Worm (Caenorhabditis elegans) whole organism, L1 larva: ENCODE data around the gene F59A1.6.
A peak's percentile ranks its signal among the peaks of the same experiment; 100 is the strongest.

Source experiments
- C16A3.4 ChIP-seq: fragments of 150-350 bp; optimal IDR thresholded peaks from 2 replicates; lab custom pipeline; 2014; ENCODE audit warnings: missing biosample characterization, missing genetic modification characterization
- Y116A8C.19 ChIP-seq: sonication (generic microtip); optimal IDR thresholded peaks from 2 replicates; lab custom pipeline; 2016; ENCODE audit warnings: missing compliant biosample characterization, missing genetic modification characterization, borderline replicate concordance
- aha-1 ChIP-seq: fragments of 150-350 bp; optimal IDR thresholded peaks from 2 replicates; lab custom pipeline; 2014; ENCODE audit warnings: missing biosample characterization, missing genetic modification characterization
- alr-1 ChIP-seq: fragments of 200-800 bp; sonication (Bioruptor generic); optimal IDR thresholded peaks from 2 replicates; lab custom pipeline; 2018; ENCODE audit warnings: borderline replicate concordance, mild to moderate bottlenecking, missing genetic modification characterization, missing compliant biosample characterization
- blmp-1 ChIP-seq: fragments of 150-350 bp; optimal IDR thresholded peaks from 2 replicates; lab custom pipeline; 2014; ENCODE audit warnings: missing biosample characterization, missing genetic modification characterization
- ceh-63 ChIP-seq: fragments of 200-800 bp; sonication (Bioruptor generic); optimal IDR thresholded peaks from 2 replicates; lab custom pipeline; 2018; ENCODE audit warnings: mild to moderate bottlenecking, missing genetic modification characterization, missing compliant biosample characterization
- ceh-8 ChIP-seq: fragments of 200-800 bp; sonication (Bioruptor generic); optimal IDR thresholded peaks from 2 replicates; lab custom pipeline; 2018; ENCODE audit warnings: mild to moderate bottlenecking, missing genetic modification characterization, moderate library complexity, missing compliant biosample characterization
- ceh-90 ChIP-seq: sonication (generic microtip); optimal IDR thresholded peaks from 2 replicates; lab custom pipeline; 2016; ENCODE audit warnings: missing genetic modification characterization, missing compliant biosample characterization
- ces-1 ChIP-seq: fragments of 150-350 bp; optimal IDR thresholded peaks from 2 replicates; lab custom pipeline; 2014; ENCODE audit warnings: missing biosample characterization, missing genetic modification reagents, missing genetic modification characterization
- dpl-1 ChIP-seq, 3 experiments: fragments of 150-350 bp in 2 of 3; sonication (generic microtip) in 1 of 3; optimal IDR thresholded peaks; 2 replicates each; lab custom pipeline; 2014 to 2017; ENCODE audit warnings: missing biosample characterization in 3 of 3, missing genetic modification characterization in 3 of 3, missing genetic modification reagents in 3 of 3
- dsc-1 ChIP-seq: sonication (generic microtip); optimal IDR thresholded peaks from 2 replicates; lab custom pipeline; 2016; ENCODE audit warnings: mild to moderate bottlenecking, missing genetic modification characterization, missing compliant biosample characterization
- egl-27 ChIP-seq, 2 experiments: fragments of 150-350 bp in 1 of 2; sonication (generic microtip); optimal IDR thresholded peaks; 3 replicates each; lab custom pipeline; 2017 to 2018; ENCODE audit warnings: missing biosample characterization in 2 of 2, missing genetic modification characterization in 2 of 2, missing genetic modification reagents in 2 of 2
- elt-2 ChIP-seq: sonication (generic microtip); optimal IDR thresholded peaks from 2 replicates; lab custom pipeline; 2016; ENCODE audit warnings: missing genetic modification characterization, mild to moderate bottlenecking, inconsistent platforms, missing compliant biosample characterization, missing genetic modification reagents
- elt-3 ChIP-seq, 6 experiments: fragments of 150-350 bp in 1 of 6; sonication (generic microtip); optimal IDR thresholded peaks; 2 replicates each; lab custom pipeline; 2017 to 2018; ENCODE audit warnings: missing biosample characterization in 6 of 6, missing genetic modification characterization in 6 of 6, inconsistent platforms in 1 of 6
- fkh-10 ChIP-seq: sonication (generic microtip); optimal IDR thresholded peaks from 2 replicates; lab custom pipeline; 2017; ENCODE audit warnings: missing biosample characterization, missing genetic modification reagents, missing genetic modification characterization
- fkh-4 ChIP-seq: sonication (generic microtip); optimal IDR thresholded peaks from 2 replicates; lab custom pipeline; 2016; ENCODE audit warnings: missing compliant biosample characterization, missing genetic modification characterization, borderline replicate concordance
- fkh-8 ChIP-seq: sonication (generic microtip); optimal IDR thresholded peaks from 2 replicates; lab custom pipeline; 2016; ENCODE audit warnings: mild to moderate bottlenecking, missing genetic modification characterization, missing compliant biosample characterization
- fos-1 ChIP-seq: fragments of 150-350 bp; optimal IDR thresholded peaks from 2 replicates; lab custom pipeline; 2014; ENCODE audit warnings: missing biosample characterization, missing genetic modification characterization
- grh-1 ChIP-seq: fragments of 200-800 bp; sonication (Bioruptor generic); IDR thresholded peaks from 2 replicates; pipeline ENCODE4 v1.3.6; 2022; ENCODE audit warnings: missing genetic modification reagents, missing genetic modification characterization, missing compliant biosample characterization
- hlh-17 ChIP-seq: fragments of 200-800 bp; sonication (Bioruptor generic); optimal IDR thresholded peaks from 2 replicates; lab custom pipeline; 2018; ENCODE audit warnings: missing genetic modification characterization, mild to moderate bottlenecking, missing compliant biosample characterization, moderate library complexity, borderline replicate concordance
- hpl-2 ChIP-seq: fragments of 150-350 bp; optimal IDR thresholded peaks from 2 replicates; lab custom pipeline; 2014; ENCODE audit warnings: missing biosample characterization, missing genetic modification reagents, missing genetic modification characterization
- irx-1 ChIP-seq: sonication (generic microtip); optimal IDR thresholded peaks from 2 replicates; lab custom pipeline; 2016; ENCODE audit warnings: missing genetic modification characterization, missing compliant biosample characterization
- isw-1 ChIP-seq: fragments of 200-800 bp; sonication (Bioruptor generic); IDR thresholded peaks from 2 replicates; pipeline ENCODE4 v1.3.6; 2022; ENCODE audit warnings: missing genetic modification characterization, missing compliant biosample characterization
- jun-1 ChIP-seq: fragments of 150-350 bp; optimal IDR thresholded peaks from 2 replicates; lab custom pipeline; 2014; ENCODE audit warnings: missing biosample characterization, missing genetic modification reagents, missing genetic modification characterization
- lin-14 ChIP-seq: fragments of 200-800 bp; sonication (Bioruptor generic); optimal IDR thresholded peaks from 2 replicates; lab custom pipeline; 2018; ENCODE audit warnings: mild to moderate bottlenecking, missing genetic modification characterization, moderate library complexity, missing compliant biosample characterization
- lin-15B ChIP-seq: fragments of 150-350 bp; sonication (generic microtip); optimal IDR thresholded peaks from 3 replicates; lab custom pipeline; 2014; ENCODE audit warnings: missing biosample characterization, missing genetic modification characterization
- lin-35 ChIP-seq, 2 experiments: fragments of 150-350 bp; optimal IDR thresholded peaks; 2 replicates each; lab custom pipeline; 2014; ENCODE audit warnings: missing biosample characterization in 2 of 2, missing genetic modification characterization in 2 of 2, missing genetic modification reagents in 2 of 2
- lir-3 ChIP-seq: sonication (generic microtip); optimal IDR thresholded peaks from 2 replicates; lab custom pipeline; 2016; ENCODE audit warnings: mild to moderate bottlenecking, missing genetic modification characterization, moderate library complexity, missing compliant biosample characterization; ENCODE audit not compliant: poor library complexity
- lsy-2 ChIP-seq, 2 experiments: fragments of 150-350 bp; optimal IDR thresholded peaks; 2 replicates each; lab custom pipeline; 2014; ENCODE audit warnings: missing biosample characterization in 2 of 2, missing genetic modification characterization in 2 of 2
- mdl-1 ChIP-seq, 2 experiments: fragments of 150-350 bp; optimal IDR thresholded peaks; 2 replicates each; lab custom pipeline; 2014 to 2017; ENCODE audit warnings: missing biosample characterization in 2 of 2, missing genetic modification characterization in 2 of 2, inconsistent platforms in 1 of 2
- mef-2 ChIP-seq: fragments of 150-350 bp; optimal IDR thresholded peaks from 2 replicates; lab custom pipeline; 2014; ENCODE audit warnings: missing biosample characterization, missing genetic modification characterization
- mep-1 ChIP-seq: fragments of 150-350 bp; optimal IDR thresholded peaks from 2 replicates; lab custom pipeline; 2014; ENCODE audit warnings: missing biosample characterization, missing genetic modification characterization
- nhr-12 ChIP-seq: sonication (generic microtip); optimal IDR thresholded peaks from 2 replicates; lab custom pipeline; 2017; ENCODE audit warnings: missing biosample characterization, missing genetic modification characterization
- nhr-19 ChIP-seq: fragments of 200-800 bp; sonication (Bioruptor generic); conservative IDR thresholded peaks from 2 replicates; pipeline ENCODE4 v1.3.6; 2022; ENCODE audit warnings: missing genetic modification characterization, missing compliant biosample characterization
- nhr-28 ChIP-seq: fragments of 150-350 bp; optimal IDR thresholded peaks from 2 replicates; lab custom pipeline; 2014; ENCODE audit warnings: missing biosample characterization, missing genetic modification characterization
- nhr-71 ChIP-seq: sonication (generic microtip); optimal IDR thresholded peaks from 2 replicates; lab custom pipeline; 2016; ENCODE audit warnings: mild to moderate bottlenecking, missing genetic modification characterization, moderate library complexity, missing compliant biosample characterization
- nhr-85 ChIP-seq: sonication (generic microtip); peaks from one replicate; lab custom pipeline; 2016; ENCODE audit warnings: missing genetic modification characterization, inconsistent platforms, missing compliant biosample characterization
- pqm-1 ChIP-seq: sonication (generic microtip); optimal IDR thresholded peaks from 3 replicates; lab custom pipeline; 2017; ENCODE audit warnings: missing biosample characterization, missing genetic modification characterization
- rnt-1 ChIP-seq: sonication (generic microtip); optimal IDR thresholded peaks from 2 replicates; lab custom pipeline; 2016; ENCODE audit warnings: mild to moderate bottlenecking, missing genetic modification characterization, moderate library complexity, missing compliant biosample characterization
- skn-1 ChIP-seq: fragments of 150-350 bp; optimal IDR thresholded peaks from 2 replicates; lab custom pipeline; 2014; ENCODE audit warnings: missing biosample characterization, missing genetic modification characterization
- snpc-4 ChIP-seq: fragments of 150-350 bp; optimal IDR thresholded peaks from 2 replicates; lab custom pipeline; 2014; ENCODE audit warnings: missing biosample characterization, missing genetic modification characterization
- sptf-1 ChIP-seq: fragments of 150-350 bp; optimal IDR thresholded peaks from 2 replicates; lab custom pipeline; 2014; ENCODE audit warnings: missing biosample characterization, missing genetic modification characterization
- tlp-1 ChIP-seq: fragments of 150-350 bp; optimal IDR thresholded peaks from 2 replicates; lab custom pipeline; 2014; ENCODE audit warnings: missing biosample characterization, missing genetic modification characterization
- vab-15 ChIP-seq: sonication (generic microtip); optimal IDR thresholded peaks from 2 replicates; lab custom pipeline; 2017; ENCODE audit warnings: missing genotype, mild to moderate bottlenecking, missing genetic modification characterization, missing compliant biosample characterization
- xbp-1 ChIP-seq: sonication (generic microtip); optimal IDR thresholded peaks from 2 replicates; lab custom pipeline; 2016; ENCODE audit warnings: missing genetic modification characterization, missing compliant biosample characterization
- zag-1 ChIP-seq: fragments of 150-350 bp; optimal IDR thresholded peaks from 2 replicates; lab custom pipeline; 2014; ENCODE audit warnings: missing biosample characterization, missing genetic modification characterization
- ztf-11 ChIP-seq, 2 experiments: sonication (generic microtip); optimal IDR thresholded peaks; 2 replicates each; lab custom pipeline; 2016 to 2017; ENCODE audit warnings: missing genetic modification characterization in 2 of 2, missing biosample characterization in 1 of 2, missing compliant biosample characterization in 1 of 2

Gene F59A1.6

DNA sequence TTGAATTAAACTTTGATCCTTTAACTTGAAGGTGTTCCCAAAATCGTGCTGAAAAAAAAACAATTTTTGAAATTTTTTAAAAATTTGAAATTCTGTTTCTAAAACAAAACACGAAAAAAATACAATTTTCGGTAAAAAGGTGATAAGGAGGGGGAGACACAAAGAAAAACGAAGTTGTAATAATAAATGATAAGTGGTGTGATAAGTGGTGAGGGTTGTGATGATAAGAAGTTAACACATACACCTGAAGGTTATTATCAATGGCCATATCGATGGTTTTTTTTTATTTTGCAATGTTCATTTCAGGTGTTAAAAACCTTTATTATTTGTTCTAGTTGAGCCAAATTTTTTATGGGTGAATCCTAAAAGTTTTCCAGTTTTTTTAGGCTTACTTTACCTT, 29.4 kb downstream of the F59A1.6 start, which contains the start of gene twk-33:
TSS of gene twk-33 (minus strand) at position 48 of the 400 bp plus-strand sequence.
- TF ChIP-seq ztf-11 (tag; optimal IDR thresholded peaks at IDR 0.05; lab: Kevin White, UChicago) = no peak
- TF ChIP-seq ceh-63 (GFP tag; lab: Kevin White, UChicago) = no peak
- TF ChIP-seq grh-1 (GFP tag; lab: Robert Waterston, UW) = no peak
- TF ChIP-seq nhr-71 (tag; lab: Kevin White, UChicago) = no peak
- TF ChIP-seq hpl-2 (GFP tag; lab: Kevin White, UChicago) = no peak
- TF ChIP-seq fkh-10 (GFP tag; lab: Kevin White, UChicago) = no peak
- no peak for TF ChIP-seq xbp-1 (tag; lab: Kevin White, UChicago)
- no peak for TF ChIP-seq skn-1 (tag; lab: Kevin White, UChicago)
- TF ChIP-seq zag-1 = no peak
- no peak for TF ChIP-seq lsy-2 (tag; optimal IDR thresholded peaks at IDR 0.05; lab: Kevin White, UChicago)
- no peak for TF ChIP-seq mdl-1 (tag; optimal IDR thresholded peaks at IDR 0.05; lab: Kevin White, UChicago)
- TF ChIP-seq C16A3.4 = no peak
- TF ChIP-seq elt-2 (tag; lab: Kevin White, UChicago) = peak; percentile 96
- TF ChIP-seq Y116A8C.19 (tag; lab: Kevin White, UChicago) = no peak
- TF ChIP-seq lin-14 (GFP tag; lab: Kevin White, UChicago) = no peak
- no peak for TF ChIP-seq aha-1
- TF ChIP-seq nhr-12 = no peak
- no peak for TF ChIP-seq ceh-8
- TF ChIP-seq jun-1 (tag; lab: Kevin White, UChicago) = peak; percentile 49
- TF ChIP-seq nhr-19 (GFP tag; lab: Robert Waterston, UW) = no peak
- TF ChIP-seq tlp-1 (tag; lab: Kevin White, UChicago) = peak; percentile 40
- no peak for TF ChIP-seq nhr-85 (tag; lab: Kevin White, UChicago)
- TF ChIP-seq lir-3 = no peak
- peak in 1 of 6 experiments; percentile 63 for TF ChIP-seq elt-3 (tag; optimal IDR thresholded peaks at IDR 0.05; lab: Kevin White, UChicago)
- TF ChIP-seq fkh-4 (tag; lab: Kevin White, UChicago) = no peak
- TF ChIP-seq ces-1 = no peak
- TF ChIP-seq mep-1 (tag; lab: Kevin White, UChicago) = no peak
- TF ChIP-seq fkh-8 (tag; lab: Kevin White, UChicago) = no peak
- TF ChIP-seq blmp-1 (tag; lab: Kevin White, UChicago) = no peak
- TF ChIP-seq egl-27 (tag; optimal IDR thresholded peaks at IDR 0.05; lab: Kevin White, UChicago) = no peak
- no peak for TF ChIP-seq ceh-90
- TF ChIP-seq pqm-1 (tag; lab: Kevin White, UChicago) = peak; percentile 95
- TF ChIP-seq dpl-1 (GFP tag; optimal IDR thresholded peaks at IDR 0.05; lab: Kevin White, UChicago) = no peak
- no peak for TF ChIP-seq dsc-1
- TF ChIP-seq sptf-1 (tag; lab: Kevin White, UChicago) = no peak
- TF ChIP-seq, all 84 proteins: peak for 5

DNA sequence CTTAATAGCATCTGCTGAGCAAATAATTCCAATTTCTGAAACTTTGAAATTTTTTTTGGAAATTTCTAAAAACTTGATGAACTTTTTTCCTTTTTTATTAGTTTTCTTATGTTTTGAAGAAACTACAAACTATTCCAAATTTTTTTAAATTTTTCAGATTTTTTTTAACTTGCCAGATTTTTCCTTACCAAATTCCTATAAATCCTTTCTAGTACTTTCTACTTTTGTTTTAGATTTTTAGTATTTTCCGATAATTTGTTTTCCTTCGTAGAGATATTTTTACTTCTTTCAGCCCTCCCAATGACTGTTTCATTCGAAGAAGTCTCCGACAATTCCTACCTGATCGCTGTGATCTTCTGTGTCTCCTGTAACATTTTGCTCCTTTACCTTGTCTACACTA, 33.7 kb downstream of the F59A1.6 start, which contains the start of gene str-77:
TSS of gene str-77 (plus strand) at position 301 of the 400 bp plus-strand sequence.
- no peak for TF ChIP-seq irx-1
- TF ChIP-seq elt-2 (tag; lab: Kevin White, UChicago) = no peak
- TF ChIP-seq rnt-1 (tag; lab: Kevin White, UChicago) = no peak
- no peak for TF ChIP-seq xbp-1 (tag; lab: Kevin White, UChicago)
- no peak for TF ChIP-seq lin-15B
- TF ChIP-seq snpc-4 (tag; lab: Kevin White, UChicago) = no peak
- no peak for TF ChIP-seq alr-1
- TF ChIP-seq mef-2 (tag; lab: Kevin White, UChicago) = no peak
- TF ChIP-seq isw-1 (GFP tag; lab: Robert Waterston, UW) = no peak
- no peak for TF ChIP-seq vab-15 (tag; lab: Kevin White, UChicago)
- TF ChIP-seq hlh-17 (GFP tag; lab: Kevin White, UChicago) = no peak
- no peak for TF ChIP-seq fos-1 (tag; lab: Kevin White, UChicago)
- TF ChIP-seq nhr-28 = no peak
- TF ChIP-seq lin-35 (GFP tag; optimal IDR thresholded peaks at IDR 0.05; lab: Kevin White, UChicago) = no peak
